Fruit fly (Drosophila melanogaster) whole organism, prepupa: ENCODE results near the gene Scsalpha2.

Source experiments
- Blimp-1 ChIP-seq: fragments of 200-800 bp; sonication (Bioruptor generic); optimal IDR thresholded peaks from 3 replicates; lab custom pipeline; 2017; ENCODE audit warnings: missing biosample characterization, missing genetic modification characterization, mild to moderate bottlenecking, moderate library complexity, missing genetic modification reagents
- CG11294 ChIP-seq: fragments of 200-800 bp; sonication (Bioruptor generic); IDR thresholded peaks from 2 replicates; pipeline ENCODE4 v1.3.6; 2022; ENCODE audit warnings: missing biosample characterization, missing genetic modification characterization
- CG11762 ChIP-seq: fragments of 200-800 bp; sonication (Bioruptor generic); optimal IDR thresholded peaks from 3 replicates; lab custom pipeline; 2016; ENCODE audit warnings: missing biosample characterization, missing genetic modification characterization; ENCODE audit not compliant: insufficient read depth
- CG11902 ChIP-seq: fragments of 200-800 bp; sonication (Bioruptor generic); optimal IDR thresholded peaks from 3 replicates; lab custom pipeline; 2016; ENCODE audit warnings: missing biosample characterization, missing genetic modification characterization
- CG15336 ChIP-seq: fragments of 200-800 bp; sonication (Bioruptor generic); IDR thresholded peaks from 2 replicates; pipeline ENCODE4 v1.3.6; 2022; ENCODE audit warnings: missing biosample characterization, missing genetic modification characterization
- CG1621 ChIP-seq: fragments of 200-800 bp; sonication (Bioruptor generic); optimal IDR thresholded peaks from 3 replicates; lab custom pipeline; 2018; ENCODE audit warnings: missing biosample characterization, mild to moderate bottlenecking, missing genetic modification characterization
- CG16779 ChIP-seq: fragments of 200-800 bp; sonication (Bioruptor generic); optimal IDR thresholded peaks from 3 replicates; lab custom pipeline; 2017; ENCODE audit warnings: missing biosample characterization, mild to moderate bottlenecking, missing genetic modification characterization
- CG31627 ChIP-seq: fragments of 200-800 bp; sonication (Bioruptor generic); optimal IDR thresholded peaks from 3 replicates; lab custom pipeline; 2016; ENCODE audit warnings: missing biosample characterization, missing genetic modification characterization
- CG32006 ChIP-seq: fragments of 200-800 bp; sonication (Bioruptor generic); optimal IDR thresholded peaks from 3 replicates; lab custom pipeline; 2017; ENCODE audit warnings: missing biosample characterization, mild to moderate bottlenecking, missing genetic modification characterization
- CG3919 ChIP-seq: fragments of 200-800 bp; sonication (Bioruptor generic); optimal IDR thresholded peaks from 3 replicates; lab custom pipeline; 2016; ENCODE audit warnings: missing biosample characterization, missing genetic modification characterization
- CG4318 ChIP-seq: fragments of 200-800 bp; sonication (Bioruptor generic); optimal IDR thresholded peaks from 3 replicates; lab custom pipeline; 2017; ENCODE audit warnings: missing biosample characterization, mild to moderate bottlenecking, missing genetic modification characterization
- CG6276 ChIP-seq: fragments of 200-800 bp; sonication (Bioruptor generic); optimal IDR thresholded peaks from 2 replicates; lab custom pipeline; 2017; ENCODE audit warnings: missing biosample characterization, mild to moderate bottlenecking, missing genetic modification characterization
- CG7368 ChIP-seq: fragments of 200-800 bp; sonication (Bioruptor generic); optimal IDR thresholded peaks from 3 replicates; lab custom pipeline; 2016; ENCODE audit warnings: missing biosample characterization, missing genetic modification characterization
- CG8319 ChIP-seq: fragments of 200-800 bp; sonication (Bioruptor generic); optimal IDR thresholded peaks from 3 replicates; lab custom pipeline; 2016; ENCODE audit warnings: missing biosample characterization, missing genetic modification characterization
- CG9139 ChIP-seq: fragments of 200-800 bp; sonication (Bioruptor generic); optimal IDR thresholded peaks from 3 replicates; lab custom pipeline; 2017; ENCODE audit warnings: missing biosample characterization, mild to moderate bottlenecking, missing genetic modification characterization
- Eip75B ChIP-seq: fragments of 200-800 bp; sonication (Bioruptor generic); optimal IDR thresholded peaks from 3 replicates; lab custom pipeline; 2016; ENCODE audit warnings: missing biosample characterization, missing genetic modification characterization
- Eip78C ChIP-seq: fragments of 200-800 bp; sonication (Bioruptor generic); peaks from one replicate; lab custom pipeline; 2016; ENCODE audit warnings: missing biosample characterization, missing genetic modification characterization
- Ets96B ChIP-seq: fragments of 200-800 bp; optimal IDR thresholded peaks from 2 replicates; lab custom pipeline; 2019; ENCODE audit warnings: missing biosample characterization, mild to moderate bottlenecking, missing genetic modification characterization, moderate library complexity
- Gug ChIP-seq: fragments of 200-800 bp; sonication (Bioruptor generic); IDR thresholded peaks from 2 replicates; pipeline ENCODE4 v1.3.6; 2022; ENCODE audit warnings: missing biosample characterization, missing genetic modification characterization
- Hr39 ChIP-seq: fragments of 200-800 bp; sonication (Bioruptor generic); optimal IDR thresholded peaks from 2 replicates; lab custom pipeline; 2016; ENCODE audit warnings: missing biosample characterization, missing genetic modification characterization
- Hr4 ChIP-seq: fragments of 200-800 bp; sonication (Bioruptor generic); optimal IDR thresholded peaks from 3 replicates; lab custom pipeline; 2016; ENCODE audit warnings: missing biosample characterization, missing genetic modification characterization
- Lpt ChIP-seq: fragments of 200-800 bp; sonication (Bioruptor generic); optimal IDR thresholded peaks from 3 replicates; lab custom pipeline; 2016; ENCODE audit warnings: missing biosample characterization, missing genetic modification characterization
- Met ChIP-seq: fragments of 200-800 bp; sonication (Bioruptor generic); optimal IDR thresholded peaks from 3 replicates; lab custom pipeline; 2016; ENCODE audit warnings: missing biosample characterization, missing genetic modification characterization
- OdsH ChIP-seq: fragments of 200-800 bp; sonication (Bioruptor generic); optimal IDR thresholded peaks from 3 replicates; lab custom pipeline; 2016; ENCODE audit warnings: missing biosample characterization, missing genetic modification characterization
- Smox ChIP-seq: fragments of 200-800 bp; sonication (Bioruptor generic); optimal IDR thresholded peaks from 3 replicates; lab custom pipeline; 2016; ENCODE audit warnings: missing biosample characterization, missing genetic modification characterization
- Sox102F ChIP-seq: fragments of 200-800 bp; sonication (Bioruptor generic); optimal IDR thresholded peaks from 2 replicates; lab custom pipeline; 2016; ENCODE audit warnings: missing biosample characterization, mild to moderate bottlenecking, missing genetic modification characterization
- Sox14 ChIP-seq: fragments of 200-800 bp; sonication (Bioruptor generic); optimal IDR thresholded peaks from 3 replicates; lab custom pipeline; 2016; ENCODE audit warnings: missing biosample characterization, missing genetic modification characterization
- dsx ChIP-seq: fragments of 200-800 bp; optimal IDR thresholded peaks from 3 replicates; lab custom pipeline; 2019; ENCODE audit warnings: missing biosample characterization, mild to moderate bottlenecking, missing genetic modification characterization, moderate library complexity; ENCODE audit not compliant: poor library complexity, severe bottlenecking
- eg ChIP-seq: fragments of 200-800 bp; sonication (Bioruptor generic); IDR thresholded peaks from 3 replicates; pipeline ENCODE4 v1.3.6; 2022; ENCODE audit warnings: missing biosample characterization, missing genetic modification characterization
- esn ChIP-seq: fragments of 200-800 bp; sonication (Bioruptor generic); optimal IDR thresholded peaks from 2 replicates; lab custom pipeline; 2016; ENCODE audit warnings: missing biosample characterization, mild to moderate bottlenecking, missing genetic modification characterization, moderate library complexity
- fd59A ChIP-seq: fragments of 200-800 bp; sonication (Bioruptor generic); optimal IDR thresholded peaks from 2 replicates; lab custom pipeline; 2017; ENCODE audit warnings: missing biosample characterization, mild to moderate bottlenecking, missing genetic modification characterization, missing genetic modification reagents
- fd85E ChIP-seq: fragments of 200-800 bp; sonication (Bioruptor generic); optimal IDR thresholded peaks from 3 replicates; lab custom pipeline; 2016; ENCODE audit warnings: missing biosample characterization, missing genetic modification characterization
- fkh ChIP-seq: fragments of 200-800 bp; sonication (Bioruptor generic); optimal IDR thresholded peaks from 3 replicates; lab custom pipeline; 2017; ENCODE audit warnings: missing biosample characterization, mild to moderate bottlenecking, missing genetic modification characterization, moderate library complexity
- lz ChIP-seq: fragments of 200-800 bp; sonication (Bioruptor generic); optimal IDR thresholded peaks from 3 replicates; lab custom pipeline; 2016; ENCODE audit warnings: missing biosample characterization, missing genetic modification characterization
- net ChIP-seq: fragments of 200-800 bp; sonication (Bioruptor generic); optimal IDR thresholded peaks from 3 replicates; lab custom pipeline; 2016; ENCODE audit warnings: missing biosample characterization, missing genetic modification characterization
- spab ChIP-seq: fragments of 200-800 bp; sonication (Bioruptor generic); optimal IDR thresholded peaks from 2 replicates; lab custom pipeline; 2017; ENCODE audit warnings: missing biosample characterization, mild to moderate bottlenecking, missing genetic modification characterization, missing genetic modification reagents
- ss ChIP-seq, 2 experiments: fragments of 200-800 bp; sonication (Bioruptor generic); optimal IDR thresholded peaks; 2 replicates in 1 of 2; 3 replicates in 1 of 2; lab custom pipeline; 2017 to 2018; ENCODE audit warnings: mild to moderate bottlenecking in 2 of 2, missing biosample characterization in 2 of 2, missing genetic modification characterization in 2 of 2, moderate library complexity in 1 of 2
- svp ChIP-seq: fragments of 200-800 bp; sonication (Bioruptor generic); peaks from one replicate; lab custom pipeline; 2016; ENCODE audit warnings: missing biosample characterization, missing genetic modification characterization
- topi ChIP-seq: fragments of 200-800 bp; sonication (Bioruptor generic); optimal IDR thresholded peaks from 3 replicates; lab custom pipeline; 2016; ENCODE audit warnings: missing biosample characterization, missing genetic modification characterization
- vri ChIP-seq: fragments of 200-800 bp; sonication (Bioruptor generic); optimal IDR thresholded peaks from 3 replicates; lab custom pipeline; 2016; ENCODE audit warnings: missing biosample characterization, mild to moderate bottlenecking, missing genetic modification characterization

Scsalpha2 gene

DNA sequence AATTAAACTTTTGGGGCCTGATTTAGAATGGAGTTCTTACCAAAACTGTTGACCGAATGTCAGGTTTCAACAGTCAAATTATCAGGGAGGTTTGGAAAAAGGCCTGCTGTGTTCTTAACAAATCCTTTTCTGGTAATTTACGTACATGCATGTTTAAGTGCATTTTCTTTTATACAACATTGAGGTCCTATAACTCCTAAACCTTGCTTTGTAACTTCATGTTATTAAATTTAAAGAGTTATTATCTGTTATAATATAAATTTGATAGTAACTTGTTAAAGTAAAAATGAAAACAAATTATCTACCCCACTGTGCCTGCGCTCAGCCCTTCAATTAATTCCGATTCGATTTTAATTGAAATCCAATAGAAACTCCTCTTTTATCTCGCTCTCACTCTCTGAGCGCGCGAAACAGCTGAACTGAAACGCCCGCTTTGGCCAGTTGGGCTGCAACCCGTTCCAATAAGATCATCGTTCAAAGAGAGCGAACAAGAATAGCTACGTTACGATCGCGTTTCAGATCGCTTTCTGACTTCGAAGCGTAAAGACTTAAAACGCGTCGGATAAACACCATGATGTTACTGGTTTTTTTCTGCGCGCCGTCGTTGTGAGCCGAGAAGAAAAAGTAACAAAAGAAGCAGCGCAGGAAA, at the start of gene Scsalpha2:
Gene Scsalpha2 (minus strand): TSS at position 51 of the 649 bp plus-strand sequence.
- TF ChIP-seq Gug (GFP tag; lab: Robert Waterston, UW) (no peak), Sox14 (no peak), svp (peak; percentile 54), fkh (peak; percentile 15), CG11294 (GFP tag; lab: Robert Waterston, UW) (no peak), lz (no peak), CG16779 (tag; lab: Kevin White, UChicago) (no peak), Sox102F (peak; percentile 42), Hr4 (GFP tag; lab: Kevin White, UChicago) (peak; percentile 18), spab (GFP tag; lab: Kevin White, UChicago) (peak; percentile 1), eg (GFP tag; lab: Robert Waterston, UW) (peak; percentile 63; the same call in 2 of the 3 replicates), CG8319 (GFP tag; lab: Kevin White, UChicago) (no peak), CG1621 (tag; lab: Kevin White, UChicago) (no peak), ss (GFP tag; optimal IDR thresholded peaks at IDR 0.05; lab: Kevin White, UChicago) (peak; percentile 11 to 25), Met (peak; percentile 19), esn (GFP tag; lab: Kevin White, UChicago) (peak; percentile 21), OdsH (GFP tag; lab: Kevin White, UChicago) (peak; percentile 22), CG15336 (peak; percentile 60), net (GFP tag; lab: Kevin White, UChicago) (peak; percentile 39), CG3919 (GFP tag; lab: Kevin White, UChicago) (no peak), Smox (GFP tag; lab: Kevin White, UChicago) (peak; percentile 26), vri (GFP tag; lab: Kevin White, UChicago) (peak; percentile 35), dsx (GFP tag; lab: Kevin White, UChicago) (peak; percentile 39), CG11762 (GFP tag; lab: Kevin White, UChicago) (no peak), CG32006 (GFP tag; lab: Kevin White, UChicago) (peak; percentile 1), Eip78C (peak; percentile 56), CG6276 (peak; percentile 16)

- TF ChIP-seq Smox (GFP tag; lab: Kevin White, UChicago) (no peak), Met (no peak), topi (no peak), spab (GFP tag; lab: Kevin White, UChicago) (no peak), CG31627 (no peak), CG9139 (GFP tag; lab: Kevin White, UChicago) (no peak), fd59A (GFP tag; lab: Kevin White, UChicago) (no peak), Eip75B (no peak), fd85E (GFP tag; lab: Kevin White, UChicago) (no peak), Hr39 (no peak), CG4318 (GFP tag; lab: Kevin White, UChicago) (no peak), CG7368 (GFP tag; lab: Kevin White, UChicago) (no peak), CG11902 (GFP tag; lab: Kevin White, UChicago) (no peak), Lpt (GFP tag; lab: Kevin White, UChicago) (no peak), Ets96B (tag; lab: Kevin White, UChicago) (no peak), Blimp-1 (no peak)
- TF ChIP-seq, all 60 proteins: peak for 0
Measured at dm6 chr3R:19510338-19511130, 47.7 kb upstream of the Scsalpha2 start.
